Worm (Caenorhabditis elegans): Measurements from ENCODE around the gene dpf-6.

ce11 chrIII:8077180-8077579 is 39.1 kb downstream of the dpf-6 start:
- TF ChIP-seq tbx-37 (GFP tag; conservative IDR thresholded peaks at IDR 0.05) (no peak), ama-1 (optimal IDR thresholded peaks at IDR 0.05) (no peak), ceh-36 (tag; optimal IDR thresholded peaks at IDR 0.05) (no peak), hmg-4 (GFP tag; optimal IDR thresholded peaks at IDR 0.05) (no peak), tra-4 (tag; optimal IDR thresholded peaks at IDR 0.05) (no peak), sea-1 (GFP tag; conservative IDR thresholded peaks at IDR 0.05) (no peak), pes-1 (GFP tag; IDR thresholded peaks at IDR 0.05) (no peak), ets-7 (tag; optimal IDR thresholded peaks at IDR 0.05) (no peak), hnd-1 (tag; optimal IDR thresholded peaks at IDR 0.05) (no peak), flt-1 (GFP tag; IDR thresholded peaks at IDR 0.05) (no peak), B0310.2 (tag; optimal IDR thresholded peaks at IDR 0.05) (no peak), scrt-1 (GFP tag; IDR thresholded peaks at IDR 0.05) (no peak)
